Worm (Caenorhabditis elegans) whole organism, young adult: ENCODE measurements around the gene srxa-8.

ENCODE experiments used
- B0035.1 ChIP-seq: sonication (generic microtip); optimal IDR thresholded peaks from 2 replicates; lab custom pipeline; 2016; ENCODE audit warnings: missing genetic modification characterization, mild to moderate bottlenecking, missing compliant biosample characterization, missing genotype, missing genetic modification reagents
- B0336.3 ChIP-seq: fragments of 200-800 bp; sonication (Bioruptor generic); IDR thresholded peaks from 2 replicates; pipeline ENCODE4 v1.3.6; 2022; ENCODE audit warnings: missing genetic modification characterization, missing compliant biosample characterization
- F22D6.2 ChIP-seq: sonication (generic microtip); optimal IDR thresholded peaks from 2 replicates; lab custom pipeline; 2016; ENCODE audit warnings: mild to moderate bottlenecking, missing genetic modification characterization, missing compliant biosample characterization
- F23B12.7 ChIP-seq: sonication (generic microtip); optimal IDR thresholded peaks from 2 replicates; lab custom pipeline; 2017; ENCODE audit warnings: missing genetic modification characterization, mild to moderate bottlenecking, missing compliant biosample characterization, antibody characterized with exemption, moderate library complexity; ENCODE audit not compliant: insufficient read depth
- F39B2.1 ChIP-seq: fragments of 200-800 bp; sonication (Bioruptor generic); IDR thresholded peaks from 2 replicates; pipeline ENCODE4 v1.3.6; 2022; ENCODE audit warnings: missing genetic modification reagents, missing genetic modification characterization, missing compliant biosample characterization
- F55B11.4 ChIP-seq: sonication (generic microtip); optimal IDR thresholded peaks from 2 replicates; lab custom pipeline; 2016; ENCODE audit warnings: missing compliant biosample characterization, missing genetic modification characterization, borderline replicate concordance; ENCODE audit not compliant: insufficient read depth
- F57A8.1 ChIP-seq: fragments of 200-800 bp; sonication (Bioruptor generic); optimal IDR thresholded peaks from 2 replicates; lab custom pipeline; 2018; ENCODE audit warnings: mild to moderate bottlenecking, missing genetic modification characterization, moderate library complexity, missing compliant biosample characterization
- K11D2.4 ChIP-seq: fragments of 200-800 bp; sonication (Bioruptor generic); IDR thresholded peaks from 2 replicates; pipeline ENCODE4 v1.3.6; 2022; ENCODE audit warnings: missing genetic modification reagents, missing genetic modification characterization, missing compliant biosample characterization
- K12H6.12 ChIP-seq: fragments of 200-800 bp; sonication (Bioruptor generic); optimal IDR thresholded peaks from 2 replicates; lab custom pipeline; 2018; ENCODE audit warnings: mild to moderate bottlenecking, missing genetic modification characterization, missing compliant biosample characterization
- T07F8.4 ChIP-seq: sonication (generic microtip); optimal IDR thresholded peaks from 2 replicates; lab custom pipeline; 2016; ENCODE audit warnings: mild to moderate bottlenecking, missing genetic modification characterization, moderate library complexity, missing compliant biosample characterization
- Y56A3A.18 ChIP-seq: fragments of 200-800 bp; sonication (Bioruptor generic); IDR thresholded peaks from 2 replicates; pipeline ENCODE4 v1.3.6; 2022; ENCODE audit warnings: missing genetic modification reagents, missing genetic modification characterization, missing compliant biosample characterization
- akir-1 ChIP-seq: fragments of 200-800 bp; sonication (Bioruptor generic); optimal IDR thresholded peaks from 2 replicates; lab custom pipeline; 2018; ENCODE audit warnings: mild to moderate bottlenecking, missing genetic modification characterization, moderate library complexity, missing compliant biosample characterization
- atf-7 ChIP-seq: sonication (generic microtip); optimal IDR thresholded peaks from 2 replicates; lab custom pipeline; 2017; ENCODE audit warnings: mild to moderate bottlenecking, missing genetic modification characterization, missing compliant biosample characterization
- attf-3 ChIP-seq: fragments of 200-800 bp; sonication (Bioruptor generic); conservative IDR thresholded peaks from 2 replicates; pipeline ENCODE4 v1.3.6; 2022; ENCODE audit warnings: missing genetic modification reagents, missing genetic modification characterization, missing compliant biosample characterization
- bed-2 ChIP-seq: fragments of 200-800 bp; sonication (Bioruptor generic); IDR thresholded peaks from 2 replicates; pipeline ENCODE4 v1.3.6; 2022; ENCODE audit warnings: missing genetic modification reagents, missing genetic modification characterization, missing compliant biosample characterization
- cebp-2 ChIP-seq: fragments of 200-800 bp; sonication (Bioruptor generic); IDR thresholded peaks from 2 replicates; pipeline ENCODE4 v1.3.6; 2022; ENCODE audit warnings: missing genetic modification characterization, missing compliant biosample characterization
- ceh-100 ChIP-seq: fragments of 200-800 bp; sonication (Bioruptor generic); IDR thresholded peaks from 2 replicates; pipeline ENCODE4 v1.3.6; 2022; ENCODE audit warnings: missing genetic modification reagents, missing genetic modification characterization, missing compliant biosample characterization
- ceh-27 ChIP-seq: fragments of 200-800 bp; sonication (Bioruptor generic); optimal IDR thresholded peaks from 2 replicates; lab custom pipeline; 2018; ENCODE audit warnings: mild to moderate bottlenecking, missing genetic modification characterization, moderate library complexity, missing compliant biosample characterization
- ceh-58 ChIP-seq: fragments of 200-800 bp; sonication (Bioruptor generic); IDR thresholded peaks from 2 replicates; pipeline ENCODE4 v1.3.6; 2022; ENCODE audit warnings: missing genetic modification characterization, missing compliant biosample characterization
- ceh-79 ChIP-seq: sonication (generic microtip); optimal IDR thresholded peaks from 2 replicates; lab custom pipeline; 2017; ENCODE audit warnings: mild to moderate bottlenecking, missing genetic modification characterization, missing compliant biosample characterization
- dpff-1 ChIP-seq: sonication (generic microtip); optimal IDR thresholded peaks from 2 replicates; lab custom pipeline; 2017; ENCODE audit warnings: mild to moderate bottlenecking, missing genetic modification characterization, missing compliant biosample characterization
- dpl-1 ChIP-seq: fragments of 150-350 bp; optimal IDR thresholded peaks from 2 replicates; lab custom pipeline; 2014; ENCODE audit warnings: missing biosample characterization, missing genetic modification reagents, missing genetic modification characterization
- egl-44 ChIP-seq: fragments of 200-800 bp; sonication (Bioruptor generic); IDR thresholded peaks from 2 replicates; pipeline ENCODE4 v1.3.6; 2022; ENCODE audit warnings: missing genetic modification reagents, missing genetic modification characterization, missing compliant biosample characterization
- egrh-3 ChIP-seq: fragments of 200-800 bp; sonication (Bioruptor generic); IDR thresholded peaks from 2 replicates; pipeline ENCODE4 v1.3.6; 2022; ENCODE audit warnings: missing genetic modification reagents, missing genetic modification characterization, missing compliant biosample characterization
- ekl-4 ChIP-seq: fragments of 200-800 bp; sonication (Bioruptor generic); IDR thresholded peaks from 2 replicates; pipeline ENCODE4 v1.3.6; 2022; ENCODE audit warnings: missing genetic modification reagents, missing genetic modification characterization, missing compliant biosample characterization
- gei-17 ChIP-seq: fragments of 200-800 bp; sonication (Bioruptor generic); optimal IDR thresholded peaks from 2 replicates; lab custom pipeline; 2018; ENCODE audit warnings: mild to moderate bottlenecking, missing genetic modification characterization, missing compliant biosample characterization
- him-1 ChIP-seq: sonication (generic microtip); optimal IDR thresholded peaks from 2 replicates; lab custom pipeline; 2016; ENCODE audit warnings: missing genotype, missing genetic modification reagents, missing genetic modification characterization, missing compliant biosample characterization
- let-607 ChIP-seq, 2 experiments: fragments of 200-800 bp in 1 of 2; sonication (Bioruptor generic) in 1 of 2; sonication (generic microtip) in 1 of 2; optimal IDR thresholded peaks; 2 replicates each; lab custom pipeline; 2016 to 2018; ENCODE audit warnings: mild to moderate bottlenecking in 2 of 2, missing compliant biosample characterization in 2 of 2, missing genetic modification characterization in 2 of 2, moderate library complexity in 2 of 2, missing genotype in 1 of 2
- lin-26 ChIP-seq: fragments of 200-800 bp; sonication (Bioruptor generic); IDR thresholded peaks from 2 replicates; pipeline ENCODE4 v1.3.6; 2022; ENCODE audit warnings: missing genetic modification reagents, missing genetic modification characterization, missing compliant biosample characterization
- lin-40 ChIP-seq: sonication (generic microtip); optimal IDR thresholded peaks from 2 replicates; lab custom pipeline; 2016; ENCODE audit warnings: missing genetic modification characterization, mild to moderate bottlenecking, missing compliant biosample characterization, missing genotype, missing genetic modification reagents
- lsy-27 ChIP-seq: sonication (generic microtip); optimal IDR thresholded peaks from 2 replicates; lab custom pipeline; 2017; ENCODE audit warnings: missing genetic modification characterization, mild to moderate bottlenecking, missing compliant biosample characterization, antibody characterized with exemption, missing genotype, borderline replicate concordance; ENCODE audit not compliant: insufficient read depth
- madf-3 ChIP-seq: fragments of 200-800 bp; sonication (Bioruptor generic); IDR thresholded peaks from 2 replicates; pipeline ENCODE4 v1.3.6; 2022; ENCODE audit warnings: missing genetic modification reagents, missing genetic modification characterization, missing compliant biosample characterization
- mel-28 ChIP-seq: sonication (generic microtip); optimal IDR thresholded peaks from 2 replicates; lab custom pipeline; 2016; ENCODE audit warnings: borderline replicate concordance, mild to moderate bottlenecking, missing genetic modification characterization, missing compliant biosample characterization
- pha-4 ChIP-seq: fragments of 150-350 bp; sonication (generic microtip); optimal IDR thresholded peaks from 2 replicates; lab custom pipeline; 2014; ENCODE audit warnings: missing biosample characterization, missing genetic modification reagents, missing genetic modification characterization
- rpc-1 ChIP-seq, 2 experiments: fragments of 150-350 bp in 1 of 2; sonication (generic microtip) in 1 of 2; optimal IDR thresholded peaks; 2 replicates each; lab custom pipeline; 2014 to 2018; ENCODE audit warnings: missing biosample characterization in 1 of 2, missing genetic modification characterization in 1 of 2, missing genetic modification reagents in 1 of 2, missing genotype in 1 of 2
- sdz-38 ChIP-seq: sonication (generic microtip); optimal IDR thresholded peaks from 2 replicates; lab custom pipeline; 2016; ENCODE audit warnings: missing genotype, missing genetic modification characterization, missing compliant biosample characterization
- sea-2 ChIP-seq: fragments of 200-800 bp; sonication (Bioruptor generic); IDR thresholded peaks from 2 replicates; pipeline ENCODE4 v1.3.6; 2022; ENCODE audit warnings: missing genetic modification characterization, missing compliant biosample characterization
- tbx-9 ChIP-seq: sonication (generic microtip); optimal IDR thresholded peaks from 2 replicates; lab custom pipeline; 2016; ENCODE audit warnings: borderline replicate concordance, missing genetic modification characterization, inconsistent platforms, missing compliant biosample characterization
- tlf-1 ChIP-seq: fragments of 200-800 bp; sonication (Bioruptor generic); optimal IDR thresholded peaks from 2 replicates; lab custom pipeline; 2018; ENCODE audit warnings: mild to moderate bottlenecking, missing genetic modification characterization, missing compliant biosample characterization
- unc-62 ChIP-seq: fragments of 150-350 bp; optimal IDR thresholded peaks from 2 replicates; lab custom pipeline; 2014; ENCODE audit warnings: missing biosample characterization, missing genetic modification reagents, missing genetic modification characterization
- ztf-18 ChIP-seq: sonication (generic microtip); optimal IDR thresholded peaks from 2 replicates; lab custom pipeline; 2016; ENCODE audit warnings: missing genotype, mild to moderate bottlenecking, missing genetic modification characterization, missing compliant biosample characterization

The srxa-8 gene

DNA sequence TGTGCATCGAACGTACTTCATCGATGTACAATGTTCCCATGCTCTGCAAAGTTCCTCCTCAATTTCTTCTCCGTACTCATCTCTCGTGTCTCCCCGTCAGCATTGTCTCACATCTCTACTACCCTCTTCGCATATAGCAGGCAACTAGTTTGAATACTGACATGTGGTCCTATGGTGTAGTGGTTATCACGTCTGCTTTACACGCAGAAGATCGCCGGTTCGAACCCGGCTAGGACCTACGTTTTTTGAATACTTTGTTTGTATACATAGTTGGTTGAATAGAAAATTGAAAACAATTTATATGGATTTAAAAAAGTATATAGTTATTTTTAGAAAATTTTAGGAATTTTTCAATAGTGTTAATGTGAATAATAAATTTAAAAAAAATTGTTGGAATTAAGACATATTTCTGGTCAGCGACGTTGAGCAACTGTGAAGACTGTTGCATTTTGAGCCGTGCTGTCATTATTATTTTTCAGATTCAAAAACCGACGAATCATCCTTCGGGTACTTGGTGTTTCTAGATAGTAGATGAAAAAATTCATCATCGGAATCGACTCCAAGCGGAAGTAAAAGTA, 1.7 kb downstream of the srxa-8 start (continued):
- TF ChIP-seq rpc-1 (optimal IDR thresholded peaks at IDR 0.05; lab: Kevin White, UChicago) = peak; percentile 99
- peak; percentile 100 for TF ChIP-seq rpc-1 (tag; optimal IDR thresholded peaks at IDR 0.05; lab: Kevin White, UChicago)
- no peak; the same call in 1 of the 2 replicates for TF ChIP-seq B0336.3 (GFP tag; lab: Robert Waterston, UW)
- TF ChIP-seq atf-7 (tag; lab: Kevin White, UChicago) = peak; percentile 83
- TF ChIP-seq dpl-1 = peak; percentile 12
- TF ChIP-seq ztf-18 (tag; lab: Kevin White, UChicago) = peak; percentile 77
- TF ChIP-seq T07F8.4 = peak; percentile 89
- TF ChIP-seq dpff-1 (tag; lab: Kevin White, UChicago) = peak; percentile 32
- no peak; the same call in 1 of the 2 replicates for TF ChIP-seq madf-3 (GFP tag; lab: Robert Waterston, UW)
- TF ChIP-seq K12H6.12 (tag; lab: Kevin White, UChicago) = peak; percentile 85
- peak; percentile 95 for TF ChIP-seq ceh-79 (tag; lab: Kevin White, UChicago)
- peak; percentile 70 for TF ChIP-seq gei-17 (GFP tag; lab: Kevin White, UChicago)
- TF ChIP-seq let-607 (tag; optimal IDR thresholded peaks at IDR 0.05; lab: Kevin White, UChicago) = peak; percentile 56 to 71
- TF ChIP-seq F22D6.2 = peak; percentile 73
- peak; percentile 56 for TF ChIP-seq ceh-100 (GFP tag; lab: Robert Waterston, UW)
- peak; percentile 89 for TF ChIP-seq him-1
- TF ChIP-seq lin-26 (GFP tag; lab: Robert Waterston, UW) = peak; percentile 97
- peak; percentile 82 for TF ChIP-seq F57A8.1 (GFP tag; lab: Kevin White, UChicago)
- TF ChIP-seq tlf-1 (GFP tag; lab: Kevin White, UChicago) = peak; percentile 62
- peak; percentile 57; the same call in 1 of the 2 replicates for TF ChIP-seq bed-2 (GFP tag; lab: Robert Waterston, UW)
- TF ChIP-seq tbx-9 (tag; lab: Kevin White, UChicago) = peak; percentile 72
- peak; percentile 87 for TF ChIP-seq ekl-4 (GFP tag; lab: Robert Waterston, UW)
- TF ChIP-seq K11D2.4 (GFP tag; lab: Robert Waterston, UW) = peak; percentile 82
- peak; percentile 95 for TF ChIP-seq Y56A3A.18 (GFP tag; lab: Robert Waterston, UW)
- no peak for TF ChIP-seq lin-40 (tag; lab: Kevin White, UChicago)
- no peak for TF ChIP-seq sea-2 (GFP tag; lab: Robert Waterston, UW)
- 0 out of 2 replicates have a peak, but pooled peaks have one; percentile 22 for TF ChIP-seq ceh-58
- TF ChIP-seq egrh-3 = peak; percentile 31; the same call in 1 of the 2 replicates
- peak; percentile 85 for TF ChIP-seq ceh-27 (GFP tag; lab: Kevin White, UChicago)
- TF ChIP-seq cebp-2 (GFP tag; lab: Robert Waterston, UW) = peak; percentile 90
- TF ChIP-seq F39B2.1 = no peak
- no peak for TF ChIP-seq pha-4 (tag; lab: Kevin White, UChicago)
- no peak for TF ChIP-seq akir-1
- no peak for TF ChIP-seq unc-62 (GFP tag; lab: Kevin White, UChicago)
- TF ChIP-seq F55B11.4 = peak; percentile 10
- peak; percentile 89 for TF ChIP-seq B0035.1
- TF ChIP-seq F23B12.7 = peak; percentile 91
- peak; percentile 42 for TF ChIP-seq mel-28 (tag; lab: Kevin White, UChicago)
- TF ChIP-seq egl-44 (GFP tag; lab: Robert Waterston, UW) = peak; percentile 91; the same call in 1 of the 2 replicates
- TF ChIP-seq attf-3 (GFP tag; lab: Robert Waterston, UW) = peak; percentile 61; the same call in 1 of the 2 replicates
- TF ChIP-seq lsy-27 (tag; lab: Kevin White, UChicago) = peak; percentile 76
- TF ChIP-seq sdz-38 = no peak
